Worm (Caenorhabditis elegans) whole organism, early embryonic: Measurements from ENCODE around the gene sru-42.

ENCODE experiments used
- B0310.2 ChIP-seq: sonication (generic microtip); optimal IDR thresholded peaks from 2 replicates; lab custom pipeline; 2016; ENCODE audit warnings: mild to moderate bottlenecking, missing genetic modification characterization, missing compliant biosample characterization
- F13C5.2 ChIP-seq: sonication (generic microtip); optimal IDR thresholded peaks from 2 replicates; lab custom pipeline; 2017; ENCODE audit warnings: mild to moderate bottlenecking, missing genetic modification characterization, inconsistent platforms, missing compliant biosample characterization
- aly-1 ChIP-seq: sonication (generic microtip); optimal IDR thresholded peaks from 2 replicates; lab custom pipeline; 2016; ENCODE audit warnings: missing genetic modification characterization, missing compliant biosample characterization
- ama-1 ChIP-seq: fragments of 150-350 bp; optimal IDR thresholded peaks from 2 replicates; lab custom pipeline; 2014
- ceh-13 ChIP-seq: fragments of 200-800 bp; sonication (Bioruptor generic); optimal IDR thresholded peaks from 2 replicates; lab custom pipeline; 2018; ENCODE audit warnings: mild to moderate bottlenecking, missing genetic modification characterization, missing compliant biosample characterization
- ets-7 ChIP-seq: sonication (generic microtip); optimal IDR thresholded peaks from 2 replicates; lab custom pipeline; 2016; ENCODE audit warnings: missing genotype, missing genetic modification characterization, missing compliant biosample characterization
- flt-1 ChIP-seq: fragments of 200-800 bp; sonication (Bioruptor generic); IDR thresholded peaks from 2 replicates; pipeline ENCODE4 v1.3.6; 2022; ENCODE audit warnings: missing genetic modification characterization, missing compliant biosample characterization
- hmbx-1 ChIP-seq: sonication (generic microtip); optimal IDR thresholded peaks from 2 replicates; lab custom pipeline; 2016; ENCODE audit warnings: mild to moderate bottlenecking, missing genetic modification characterization, missing compliant biosample characterization
- hmg-4 ChIP-seq: fragments of 200-800 bp; sonication (Bioruptor generic); optimal IDR thresholded peaks from 2 replicates; lab custom pipeline; 2018; ENCODE audit warnings: mild to moderate bottlenecking, missing genetic modification characterization, missing compliant biosample characterization
- pes-1 ChIP-seq: fragments of 200-800 bp; sonication (Bioruptor generic); IDR thresholded peaks from 2 replicates; pipeline ENCODE4 v1.3.6; 2022; ENCODE audit warnings: missing genetic modification reagents, missing genetic modification characterization, missing compliant biosample characterization
- scrt-1 ChIP-seq: fragments of 200-800 bp; sonication (Bioruptor generic); IDR thresholded peaks from 2 replicates; pipeline ENCODE4 v1.3.6; 2022; ENCODE audit warnings: missing genetic modification characterization, missing compliant biosample characterization
- sea-1 ChIP-seq: fragments of 200-800 bp; sonication (Bioruptor generic); conservative IDR thresholded peaks from 2 replicates; pipeline ENCODE4 v1.3.6; 2022; ENCODE audit warnings: missing genetic modification characterization, missing compliant biosample characterization
- tbx-37 ChIP-seq: fragments of 200-800 bp; sonication (Bioruptor generic); conservative IDR thresholded peaks from 2 replicates; pipeline ENCODE4 v1.3.6; 2022; ENCODE audit warnings: missing genetic modification reagents, missing genetic modification characterization, missing compliant biosample characterization
- tra-4 ChIP-seq: sonication (generic microtip); optimal IDR thresholded peaks from 2 replicates; lab custom pipeline; 2017; ENCODE audit warnings: missing genetic modification characterization, missing compliant biosample characterization

The sru-42 gene

DNA sequence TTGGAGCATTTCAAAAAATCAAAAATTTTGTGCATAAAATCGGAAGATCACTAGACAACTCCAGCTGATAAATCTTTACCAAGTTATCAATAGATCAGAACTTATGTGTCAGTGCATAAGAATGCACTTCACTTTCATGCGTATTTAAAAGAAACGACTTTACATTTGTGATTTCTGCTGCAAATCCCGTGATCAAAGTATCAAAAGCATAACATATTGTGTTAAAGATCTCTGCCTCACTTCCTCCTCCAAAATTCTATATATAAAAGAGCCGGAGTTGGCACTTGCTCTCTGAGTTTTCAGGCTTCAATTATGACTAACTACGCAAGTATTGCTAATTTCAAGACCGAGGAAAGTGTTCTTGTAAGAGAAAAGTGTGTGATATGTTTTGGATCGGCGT is 43.4 kb downstream of the sru-42 start, which contains the start of gene nhr-198:
Gene nhr-198, plus strand, starts transcription at position 313 of the 400 bp plus-strand sequence.
- no peak for TF ChIP-seq aly-1

DNA sequence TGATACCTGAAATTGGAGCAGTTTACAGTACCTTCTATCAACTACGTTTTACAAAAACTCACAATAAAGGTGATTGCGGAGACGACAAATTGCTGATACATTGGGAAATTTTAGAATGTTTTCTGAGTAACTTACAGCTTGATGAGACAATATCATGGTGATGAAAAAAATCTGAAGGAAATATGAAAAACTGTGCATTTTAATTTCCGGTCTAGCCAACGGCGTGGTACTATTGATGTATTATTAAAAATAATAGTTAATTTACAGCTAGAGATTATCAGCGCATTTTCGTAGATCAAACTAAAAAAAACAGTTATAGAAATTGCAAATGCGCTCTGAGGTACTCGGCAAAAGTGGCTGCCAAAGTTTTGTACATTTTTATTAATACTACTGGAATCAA is 47.8 kb downstream of the sru-42 start, which contains the start of gene srx-29:
Gene srx-29, minus strand, starts transcription at position 101 of the 400 bp plus-strand sequence.
- TF ChIP-seq sea-1 (GFP tag; lab: Robert Waterston, UW) = no peak
- TF ChIP-seq flt-1 (GFP tag; lab: Robert Waterston, UW) = no peak
- no peak for TF ChIP-seq hmg-4
- TF ChIP-seq aly-1 = no peak
- no peak for TF ChIP-seq F13C5.2 (tag; lab: Kevin White, UChicago)
- TF ChIP-seq B0310.2 (tag; lab: Kevin White, UChicago) = no peak
- TF ChIP-seq ama-1 (lab: Kevin White, UChicago) = no peak
- TF ChIP-seq scrt-1 (GFP tag; lab: Robert Waterston, UW) = no peak
- TF ChIP-seq ets-7 (tag; lab: Kevin White, UChicago) = no peak
- TF ChIP-seq ceh-13 (GFP tag; lab: Kevin White, UChicago) = no peak
- no peak for TF ChIP-seq pes-1 (GFP tag; lab: Robert Waterston, UW)

DNA sequence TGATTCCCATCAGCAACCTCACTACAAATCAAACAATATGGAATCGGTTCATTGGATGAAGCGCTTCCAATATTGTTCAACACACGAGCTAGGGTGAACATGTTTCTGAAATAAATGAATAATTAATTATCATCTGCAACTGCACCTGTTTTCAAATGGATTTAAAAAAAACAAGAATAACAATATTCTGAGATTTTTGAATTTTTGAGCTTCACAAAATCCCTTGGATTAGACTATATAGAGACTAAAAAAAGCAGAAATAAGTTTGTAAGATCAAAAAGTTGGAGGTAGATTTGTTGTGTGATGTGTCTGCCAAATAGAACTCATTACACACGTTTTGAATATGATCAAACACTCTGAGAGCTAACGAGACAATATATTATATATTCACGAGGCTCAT is 49.5 kb downstream of the sru-42 start, which contains the start of gene nhr-199:
Gene nhr-199, minus strand, starts transcription at position 101 of the 400 bp plus-strand sequence.
- no peak for TF ChIP-seq hmg-4
- TF ChIP-seq ets-7 (tag; lab: Kevin White, UChicago) = no peak
- no peak for TF ChIP-seq tbx-37 (GFP tag; lab: Robert Waterston, UW)
- no peak for TF ChIP-seq tra-4 (tag; lab: Kevin White, UChicago)
- TF ChIP-seq hmbx-1 (tag; lab: Kevin White, UChicago) = no peak
- TF ChIP-seq ceh-13 (GFP tag; lab: Kevin White, UChicago) = no peak
- no peak for TF ChIP-seq pes-1 (GFP tag; lab: Robert Waterston, UW)
- TF ChIP-seq flt-1 (GFP tag; lab: Robert Waterston, UW) = no peak
- TF ChIP-seq aly-1 = no peak
- no peak for TF ChIP-seq ama-1 (lab: Kevin White, UChicago)
- TF ChIP-seq F13C5.2 (tag; lab: Kevin White, UChicago) = no peak
- TF ChIP-seq B0310.2 (tag; lab: Kevin White, UChicago) = no peak
